Worm (Caenorhabditis elegans): ENCODE measurements around the gene cyp-14A1.

Gene cyp-14A1

DNA sequence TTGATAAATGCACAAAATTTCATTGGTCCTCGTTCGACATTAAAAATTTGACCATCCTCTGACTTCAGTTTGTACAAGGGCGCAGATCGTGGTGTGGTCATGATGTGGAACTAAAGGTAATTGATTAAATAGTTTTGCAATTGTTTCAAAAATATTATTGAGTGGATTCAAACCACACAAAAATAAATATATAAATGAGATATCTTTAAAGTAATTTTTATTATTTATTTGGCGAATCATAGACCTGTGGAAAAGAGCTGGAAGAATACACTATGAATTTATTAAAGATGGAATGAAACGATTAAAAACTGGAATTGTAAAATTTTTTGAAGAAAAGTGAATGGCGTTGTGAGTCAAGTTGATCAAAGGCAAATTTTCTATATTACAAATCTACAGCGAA lies 43.7 kb downstream of the cyp-14A1 start, which contains the start of gene skr-20:
skr-20 (minus strand) TSS at position 101 of the 400 bp plus-strand sequence.
- no peak for TF ChIP-seq him-1 (tag; optimal IDR thresholded peaks at IDR 0.05)
- TF ChIP-seq dao-5 (tag; optimal IDR thresholded peaks at IDR 0.05), result no peak
- no peak for TF ChIP-seq W03F9.2 (tag; optimal IDR thresholded peaks at IDR 0.05)

DNA sequence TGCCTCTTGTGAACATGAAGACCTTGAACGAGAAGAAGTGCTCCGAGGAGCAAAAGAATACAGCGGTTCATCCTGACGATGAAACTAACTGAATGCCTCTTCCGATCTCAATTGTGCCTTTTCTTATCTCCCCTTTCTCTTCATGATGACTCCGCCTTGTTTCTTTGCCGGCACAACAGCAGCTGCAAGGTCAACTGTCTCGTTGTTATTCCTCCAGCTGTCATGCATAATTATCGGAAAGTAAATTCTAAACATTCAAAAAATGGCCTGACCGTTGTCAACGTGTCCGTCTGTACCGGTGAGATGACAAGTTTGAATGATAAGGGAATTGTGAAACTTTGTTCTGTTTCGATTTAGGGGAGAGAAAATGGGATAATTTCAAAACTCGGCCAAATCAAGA lies 45.8 kb downstream of the cyp-14A1 start, which contains the start of gene asp-4:
asp-4 (minus strand) TSS at position 106 of the 400 bp plus-strand sequence.
- no peak for TF ChIP-seq him-1 (tag; optimal IDR thresholded peaks at IDR 0.05)
- no peak for TF ChIP-seq W03F9.2 (tag; optimal IDR thresholded peaks at IDR 0.05)
- no peak for TF ChIP-seq dao-5 (tag; optimal IDR thresholded peaks at IDR 0.05)

- no peak for TF ChIP-seq W03F9.2 (tag; optimal IDR thresholded peaks at IDR 0.05)
- TF ChIP-seq dao-5 (tag; optimal IDR thresholded peaks at IDR 0.05), result no peak
- TF ChIP-seq him-1 (tag; optimal IDR thresholded peaks at IDR 0.05), result no peak
Measured at ce11 chrX:13220609-13221008, 46.5 kb downstream of the cyp-14A1 start.

- TF ChIP-seq W03F9.2 (tag; optimal IDR thresholded peaks at IDR 0.05) (no peak), dao-5 (tag; optimal IDR thresholded peaks at IDR 0.05) (no peak), him-1 (tag; optimal IDR thresholded peaks at IDR 0.05) (no peak)
Measured at ce11 chrX:13217940-13218339, 49.2 kb downstream of the cyp-14A1 start.

DNA sequence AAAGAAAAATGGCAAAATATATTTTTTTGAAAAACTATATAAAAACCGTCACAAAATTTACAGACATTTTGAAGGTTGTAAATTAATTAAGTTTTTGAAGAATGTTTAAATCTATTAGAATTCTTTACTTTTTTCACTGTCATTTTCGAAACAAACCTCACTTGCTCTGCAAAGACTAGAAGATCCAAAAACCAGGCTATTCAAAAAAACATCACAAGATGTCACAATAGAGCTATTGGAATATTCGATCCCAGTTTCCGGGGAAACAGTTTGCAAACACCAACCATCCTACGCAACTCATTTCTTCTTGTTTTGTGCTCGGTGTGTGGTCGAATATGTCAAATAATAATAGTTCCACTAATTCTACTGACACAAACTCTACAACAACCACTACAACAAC lies 50.4 kb downstream of the cyp-14A1 start, which contains the start of gene R12H7.4:
R12H7.4 (plus strand) TSS at position 301 of the 400 bp plus-strand sequence.
- no peak for TF ChIP-seq dao-5 (tag; optimal IDR thresholded peaks at IDR 0.05)
- TF ChIP-seq W03F9.2 (tag; optimal IDR thresholded peaks at IDR 0.05), result no peak
- TF ChIP-seq him-1 (tag; optimal IDR thresholded peaks at IDR 0.05), result no peak

Measured in whole organism, L4/young adult.